Worm (Caenorhabditis elegans): Measurements from ENCODE around the gene arrd-4.
"Not testable (repeated sequence)": the region's sequence is repeated elsewhere in the genome, so short reads cannot be mapped to it uniquely, and the experiment has no call there.

arrd-4 gene

DNA sequence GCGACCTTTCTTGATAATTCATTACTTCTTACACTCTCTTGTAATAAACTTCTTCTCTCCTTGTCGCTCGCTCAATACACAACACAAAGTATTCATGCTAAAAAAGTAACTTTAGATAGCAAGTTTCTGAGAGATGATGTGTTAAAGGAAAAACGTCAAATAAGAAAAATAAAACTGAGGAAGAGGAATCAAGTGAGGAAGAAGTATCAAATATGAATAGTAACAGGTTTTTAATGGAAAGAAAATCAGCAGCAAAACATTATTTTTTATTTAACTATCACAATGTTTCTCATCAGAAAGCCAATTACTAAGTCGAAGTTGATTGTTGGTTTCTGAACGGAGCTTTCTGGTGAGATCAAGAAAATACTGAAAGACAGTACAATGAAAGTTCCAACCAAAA, 28.3 kb upstream of the arrd-4 start, which contains the start of gene chil-1:
chil-1 (minus strand) TSS at position 101 of the 400 bp plus-strand sequence.
- TF ChIP-seq lag-1 (GFP tag; IDR thresholded peaks at IDR 0.05); ceh-58 (GFP tag; IDR thresholded peaks at IDR 0.05); C06A6.2 (GFP tag; conservative IDR thresholded peaks at IDR 0.05): not testable (repeated sequence)

DNA sequence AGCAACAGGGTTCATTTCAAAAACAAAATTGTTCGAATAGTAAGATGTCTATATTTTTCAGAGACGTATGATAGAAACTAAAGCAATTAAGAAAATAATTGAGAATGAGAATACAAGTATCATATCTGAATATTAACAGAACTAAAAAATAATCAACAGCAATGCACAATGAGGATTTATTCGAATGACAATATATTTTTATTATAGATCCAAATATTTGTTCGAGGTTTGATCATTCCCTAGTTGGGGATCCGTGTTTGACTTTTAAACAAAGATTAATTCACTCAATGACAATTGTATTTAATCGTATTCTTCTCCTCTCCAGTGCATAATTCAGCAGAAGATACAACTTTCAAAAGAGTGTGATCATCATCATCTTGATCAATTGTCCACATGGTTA, 24.0 kb upstream of the arrd-4 start, which contains the start of gene C08H9.18:
C08H9.18 (minus strand) TSS at position 101 of the 400 bp plus-strand sequence.
- TF ChIP-seq F57C9.4 (tag; optimal IDR thresholded peaks at IDR 0.05) (no peak), tbp1 (GFP tag; optimal IDR thresholded peaks at IDR 0.05) (no peak), athp-1 (tag; optimal IDR thresholded peaks at IDR 0.05) (no peak), nhr-179 (tag; optimal IDR thresholded peaks at IDR 0.05) (no peak), snpc-3.4 (tag; optimal IDR thresholded peaks at IDR 0.05) (no peak), B0019.2 (GFP tag; conservative IDR thresholded peaks at IDR 0.05) (no peak), lin-54 (GFP tag; optimal IDR thresholded peaks at IDR 0.05) (no peak), attf-5 (GFP tag; optimal IDR thresholded peaks at IDR 0.05) (no peak), snpc-1.1 (tag; optimal IDR thresholded peaks at IDR 0.05; ENCODE audit: insufficient read depth) (no peak), rpc-1 (optimal IDR thresholded peaks at IDR 0.05) (no peak), rpc-1 (tag; optimal IDR thresholded peaks at IDR 0.05) (no peak), K12H6.12 (tag; optimal IDR thresholded peaks at IDR 0.05) (no peak), mes-4 (tag; optimal IDR thresholded peaks at IDR 0.05) (no peak), F57A8.1 (GFP tag; optimal IDR thresholded peaks at IDR 0.05) (no peak)

DNA sequence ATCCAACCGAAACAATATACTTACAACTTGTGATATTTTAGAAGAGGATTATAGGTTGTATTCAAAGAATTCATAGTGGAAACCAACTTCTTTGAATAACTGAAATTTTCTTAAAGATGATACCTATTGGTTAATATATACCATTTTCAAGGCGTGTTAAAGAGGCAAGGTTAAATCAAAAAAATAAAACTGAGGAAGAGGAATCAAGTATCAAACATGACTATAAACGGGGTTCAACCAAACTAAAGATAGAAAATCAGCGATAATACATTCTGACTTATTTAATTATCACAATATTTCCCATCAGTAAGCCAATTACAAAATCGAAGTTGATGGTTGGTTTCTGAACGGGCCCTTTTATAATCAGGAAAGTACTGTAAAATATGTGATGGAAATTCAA, 23.3 kb upstream of the arrd-4 start, which contains the start of gene chil-3:
chil-3 (minus strand) TSS at position 101 of the 400 bp plus-strand sequence.
- TF ChIP-seq B0336.3 (GFP tag; IDR thresholded peaks at IDR 0.05), result no peak
- no peak for TF ChIP-seq hsf-1 (GFP tag; IDR thresholded peaks at IDR 0.05)
- no peak for TF ChIP-seq unc-62 (GFP tag; optimal IDR thresholded peaks at IDR 0.05)
- no peak for TF ChIP-seq B0035.1 (tag; optimal IDR thresholded peaks at IDR 0.05)
- TF ChIP-seq lag-1 (GFP tag; IDR thresholded peaks at IDR 0.05), result no peak
- TF ChIP-seq Y53F4B.3 (GFP tag; IDR thresholded peaks at IDR 0.05), result no peak
- no peak for TF ChIP-seq efl-1 (GFP tag; optimal IDR thresholded peaks at IDR 0.05)
- TF ChIP-seq ceh-91 (GFP tag; IDR thresholded peaks at IDR 0.05), result no peak
- TF ChIP-seq tlf-1 (GFP tag; optimal IDR thresholded peaks at IDR 0.05), result no peak
- TF ChIP-seq mcd-1 (GFP tag; IDR thresholded peaks at IDR 0.05), result no peak
- no peak for TF ChIP-seq mes-4 (tag; optimal IDR thresholded peaks at IDR 0.05)

DNA sequence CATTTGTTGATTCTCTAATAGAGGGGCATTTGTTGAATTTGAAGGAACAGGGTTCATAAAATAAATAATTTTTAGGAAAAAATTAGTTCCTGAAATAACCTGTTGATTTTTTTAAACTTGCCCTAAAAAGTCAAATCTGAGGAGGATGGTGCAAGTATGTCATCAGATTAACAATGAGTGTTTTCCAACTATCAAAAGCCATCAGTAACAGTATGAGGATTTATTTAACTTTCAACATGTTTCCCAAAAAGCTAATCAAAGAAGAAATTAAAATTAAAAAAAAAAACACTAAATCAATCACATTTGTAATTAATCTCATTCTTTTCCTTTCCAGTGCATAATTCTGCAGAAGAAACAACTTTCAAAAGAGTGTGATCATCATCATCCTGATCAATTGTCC, 21.5 kb upstream of the arrd-4 start, which contains the start of gene chil-5:
chil-5 (minus strand) TSS at position 101 of the 400 bp plus-strand sequence.
- no peak for TF ChIP-seq lag-1 (GFP tag; IDR thresholded peaks at IDR 0.05)
- no peak for TF ChIP-seq T26A5.8 (tag; optimal IDR thresholded peaks at IDR 0.05)
- TF ChIP-seq Y53F4B.3 (GFP tag; IDR thresholded peaks at IDR 0.05), result no peak
- TF ChIP-seq ceh-100 (GFP tag; IDR thresholded peaks at IDR 0.05), result no peak
- TF ChIP-seq mcd-1 (GFP tag; IDR thresholded peaks at IDR 0.05), result no peak
- no peak for TF ChIP-seq unc-62 (GFP tag; optimal IDR thresholded peaks at IDR 0.05)
- no peak for TF ChIP-seq xnd-1 (tag; optimal IDR thresholded peaks at IDR 0.05)
- TF ChIP-seq F22D6.2 (tag; optimal IDR thresholded peaks at IDR 0.05), result no peak
- no peak for TF ChIP-seq lsl-1 (GFP tag; optimal IDR thresholded peaks at IDR 0.05)
- TF ChIP-seq Y56A3A.18 (GFP tag; IDR thresholded peaks at IDR 0.05), result no peak

DNA sequence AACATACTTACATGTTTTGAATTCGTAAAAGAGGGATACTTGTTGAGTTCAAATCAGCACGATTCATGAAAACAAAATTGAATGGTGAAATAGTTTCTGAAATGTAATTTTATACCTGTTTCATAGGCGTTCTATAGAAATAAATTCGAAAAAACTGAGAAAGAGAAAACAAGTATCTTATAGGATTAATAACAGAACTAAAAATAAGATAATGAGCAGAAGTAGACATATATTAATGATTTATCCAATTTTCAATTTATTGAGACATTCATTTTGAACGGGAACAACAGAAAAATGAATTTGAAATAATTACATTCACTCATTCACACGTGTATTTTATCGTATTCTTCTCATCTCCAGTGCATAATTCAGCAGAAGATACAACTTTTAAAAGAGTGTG, 19.7 kb upstream of the arrd-4 start, which contains the start of gene chil-6:
chil-6 (minus strand) TSS at position 101 of the 400 bp plus-strand sequence.
- no peak for TF ChIP-seq him-1 (tag; optimal IDR thresholded peaks at IDR 0.05)
- TF ChIP-seq F10E7.11 (tag; optimal IDR thresholded peaks at IDR 0.05), result no peak
- TF ChIP-seq atf-7 (tag; optimal IDR thresholded peaks at IDR 0.05), result no peak
- no peak for TF ChIP-seq mel-28 (tag; optimal IDR thresholded peaks at IDR 0.05; ENCODE audit: borderline replicate concordance)
- no peak for TF ChIP-seq madf-6 (GFP tag; IDR thresholded peaks at IDR 0.05)
- no peak for TF ChIP-seq ceh-79 (tag; optimal IDR thresholded peaks at IDR 0.05)
- TF ChIP-seq snpc-1.3 (tag; optimal IDR thresholded peaks at IDR 0.05; ENCODE audit: insufficient read depth), result no peak
- no peak for TF ChIP-seq Y56A3A.18 (GFP tag; IDR thresholded peaks at IDR 0.05)
- TF ChIP-seq aptf-3 (GFP tag; IDR thresholded peaks at IDR 0.05), result no peak
- no peak for TF ChIP-seq sdz-38 (tag; optimal IDR thresholded peaks at IDR 0.05)
